Fruit fly (Drosophila melanogaster) whole organism, embryonic: Measurements from ENCODE around the gene DCTN6-p27.
A peak's percentile ranks its signal among the peaks of the same experiment; 100 is the strongest.

ENCODE experiments used
- Ada2b ChIP-seq: fragments of 200-800 bp; sonication (Bioruptor generic); IDR thresholded peaks from 2 replicates; pipeline ENCODE4 v1.3.6; 2022; ENCODE audit warnings: missing biosample characterization, missing genetic modification characterization
- Antp ChIP-seq: fragments of 200-800 bp; sonication (Bioruptor generic); optimal IDR thresholded peaks from 3 replicates; lab custom pipeline; 2016; ENCODE audit warnings: missing biosample characterization, missing genetic modification characterization
- CG12769 ChIP-seq: fragments of 200-800 bp; sonication (Bioruptor generic); optimal IDR thresholded peaks from 2 replicates; lab custom pipeline; 2019; ENCODE audit warnings: missing biosample characterization, mild to moderate bottlenecking, missing genetic modification characterization, moderate library complexity
- CG12942 ChIP-seq: fragments of 200-800 bp; sonication (Bioruptor generic); optimal IDR thresholded peaks from 3 replicates; lab custom pipeline; 2016; ENCODE audit warnings: missing biosample characterization, missing genetic modification characterization
- CG14441 ChIP-seq: fragments of 200-800 bp; sonication (Bioruptor generic); IDR thresholded peaks from 2 replicates; pipeline ENCODE4 v1.3.6; 2022; ENCODE audit warnings: missing biosample characterization, missing genetic modification characterization
- CG15601 ChIP-seq: fragments of 200-800 bp; sonication (Bioruptor generic); optimal IDR thresholded peaks from 3 replicates; lab custom pipeline; 2019; ENCODE audit warnings: missing biosample characterization, mild to moderate bottlenecking, missing genetic modification characterization, moderate library complexity
- CG16863 ChIP-seq: fragments of 200-800 bp; sonication (Bioruptor generic); optimal IDR thresholded peaks from 3 replicates; lab custom pipeline; 2016; ENCODE audit warnings: missing biosample characterization, missing genetic modification characterization
- CG17829 ChIP-seq: fragments of 200-800 bp; optimal IDR thresholded peaks from 2 replicates; lab custom pipeline; 2019; ENCODE audit warnings: missing biosample characterization, mild to moderate bottlenecking, missing genetic modification characterization, moderate library complexity
- CG31365 ChIP-seq: fragments of 200-800 bp; sonication (Bioruptor generic); optimal IDR thresholded peaks from 2 replicates; lab custom pipeline; 2018; ENCODE audit warnings: missing biosample characterization, mild to moderate bottlenecking, missing genetic modification characterization
- CG34224 ChIP-seq: fragments of 200-800 bp; sonication (Bioruptor generic); IDR thresholded peaks from 3 replicates; pipeline ENCODE4 v1.3.6; 2022; ENCODE audit warnings: missing biosample characterization, missing genetic modification characterization; ENCODE audit not compliant: partially characterized antibody
- CG4328 ChIP-seq: fragments of 200-800 bp; sonication (Bioruptor generic); optimal IDR thresholded peaks from 3 replicates; lab custom pipeline; 2017; ENCODE audit warnings: missing biosample characterization, missing genetic modification reagents, missing genetic modification characterization
- CG4820 ChIP-seq: fragments of 200-800 bp; sonication (Bioruptor generic); optimal IDR thresholded peaks from 3 replicates; lab custom pipeline; 2016; ENCODE audit warnings: missing biosample characterization, missing genetic modification characterization
- CG6272 ChIP-seq: fragments of 200-800 bp; sonication (Bioruptor generic); IDR thresholded peaks from 2 replicates; pipeline ENCODE4 v1.3.6; 2022; ENCODE audit warnings: missing biosample characterization, missing genetic modification characterization
- CG6854 ChIP-seq: fragments of 200-800 bp; sonication (Bioruptor generic); optimal IDR thresholded peaks from 3 replicates; lab custom pipeline; 2017; ENCODE audit warnings: missing biosample characterization, mild to moderate bottlenecking, missing genetic modification characterization
- CG7271 ChIP-seq: fragments of 200-800 bp; sonication (Bioruptor generic); optimal IDR thresholded peaks from 2 replicates; lab custom pipeline; 2018; ENCODE audit warnings: missing biosample characterization, mild to moderate bottlenecking, missing genetic modification characterization, moderate library complexity
- CG7987 ChIP-seq: fragments of 200-800 bp; sonication (Bioruptor generic); optimal IDR thresholded peaks from 2 replicates; lab custom pipeline; 2018; ENCODE audit warnings: missing biosample characterization, mild to moderate bottlenecking, missing genetic modification characterization, moderate library complexity
- CG9727 ChIP-seq: fragments of 200-800 bp; sonication (Bioruptor generic); optimal IDR thresholded peaks from 3 replicates; lab custom pipeline; 2017; ENCODE audit warnings: missing biosample characterization, mild to moderate bottlenecking, missing genetic modification characterization
- CG9817 ChIP-seq: fragments of 200-800 bp; sonication (Bioruptor generic); optimal IDR thresholded peaks from 2 replicates; lab custom pipeline; 2018; ENCODE audit warnings: missing biosample characterization, mild to moderate bottlenecking, missing genetic modification characterization, moderate library complexity
- Deaf1 ChIP-seq: fragments of 200-800 bp; optimal IDR thresholded peaks from 3 replicates; lab custom pipeline; 2019; ENCODE audit warnings: missing biosample characterization, mild to moderate bottlenecking, missing genetic modification characterization, moderate library complexity
- Dip3 ChIP-seq: fragments of 200-800 bp; sonication (Bioruptor generic); optimal IDR thresholded peaks from 3 replicates; lab custom pipeline; 2016; ENCODE audit warnings: missing biosample characterization, missing genetic modification characterization
- HLH54F ChIP-seq: fragments of 200-800 bp; sonication (Bioruptor generic); optimal IDR thresholded peaks from 3 replicates; lab custom pipeline; 2016; ENCODE audit warnings: missing biosample characterization, missing genetic modification characterization
- Lim3 ChIP-seq: fragments of 200-800 bp; sonication (Bioruptor generic); IDR thresholded peaks from 2 replicates; pipeline ENCODE4 v1.3.6; 2022; ENCODE audit warnings: missing biosample characterization, missing genetic modification characterization
- Opbp ChIP-seq: fragments of 200-800 bp; sonication (Bioruptor generic); IDR thresholded peaks from 3 replicates; pipeline ENCODE4 v1.3.6; 2022; ENCODE audit warnings: missing biosample characterization, missing genetic modification characterization; ENCODE audit not compliant: partially characterized antibody
- Optix ChIP-seq: fragments of 200-800 bp; sonication (Bioruptor generic); IDR thresholded peaks from 3 replicates; pipeline ENCODE4 v1.3.6; 2022; ENCODE audit warnings: missing biosample characterization, missing genetic modification characterization
- Side ChIP-seq: fragments of 200-800 bp; sonication (Bioruptor generic); optimal IDR thresholded peaks from 2 replicates; lab custom pipeline; 2016; ENCODE audit warnings: missing biosample characterization, missing genetic modification characterization
- Tbp ChIP-seq: fragments of >200 bp; optimal IDR thresholded peaks from 2 replicates; lab custom pipeline; 2018; ENCODE audit warnings: missing biosample characterization, missing genetic modification characterization
- Vsx1 ChIP-seq: fragments of 200-800 bp; sonication (Bioruptor generic); optimal IDR thresholded peaks from 2 replicates; lab custom pipeline; 2017; ENCODE audit warnings: missing biosample characterization, mild to moderate bottlenecking, missing genetic modification characterization, missing genetic modification reagents
- ab ChIP-seq: fragments of 200-800 bp; sonication (Bioruptor generic); optimal IDR thresholded peaks from 2 replicates; lab custom pipeline; 2016; ENCODE audit warnings: missing biosample characterization, missing genetic modification characterization
- abd-A ChIP-seq: fragments of 200-800 bp; sonication (Bioruptor generic); optimal IDR thresholded peaks from 3 replicates; lab custom pipeline; 2019; ENCODE audit warnings: missing biosample characterization, mild to moderate bottlenecking, missing genetic modification characterization, moderate library complexity
- ato ChIP-seq: fragments of 200-800 bp; sonication (Bioruptor generic); IDR thresholded peaks from 2 replicates; pipeline ENCODE4 v1.3.6; 2022; ENCODE audit warnings: missing biosample characterization, missing genetic modification characterization; ENCODE audit not compliant: partially characterized antibody
- cad ChIP-seq: fragments of >200 bp; optimal IDR thresholded peaks from 2 replicates; lab custom pipeline; 2017; ENCODE audit warnings: missing biosample characterization, missing genetic modification characterization
- chm ChIP-seq: fragments of 200-800 bp; sonication (Bioruptor generic); IDR thresholded peaks from 2 replicates; pipeline ENCODE4 v1.3.6; 2022; ENCODE audit warnings: missing biosample characterization, missing genetic modification characterization
- fd3F ChIP-seq: fragments of 200-800 bp; sonication (Bioruptor generic); optimal IDR thresholded peaks from 2 replicates; lab custom pipeline; 2018; ENCODE audit warnings: missing biosample characterization, mild to moderate bottlenecking, missing genetic modification characterization, moderate library complexity
- gcm ChIP-seq: fragments of 200-800 bp; sonication (Bioruptor generic); optimal IDR thresholded peaks from 2 replicates; lab custom pipeline; 2019; ENCODE audit warnings: missing biosample characterization, mild to moderate bottlenecking, missing genetic modification characterization, moderate library complexity
- gro ChIP-seq: fragments of 200-800 bp; sonication (Bioruptor generic); optimal IDR thresholded peaks from 2 replicates; lab custom pipeline; 2016; ENCODE audit warnings: missing biosample characterization, missing genetic modification characterization
- gsb-n ChIP-seq: fragments of 200-800 bp; sonication (Bioruptor generic); optimal IDR thresholded peaks from 3 replicates; lab custom pipeline; 2018; ENCODE audit warnings: missing biosample characterization, mild to moderate bottlenecking, missing genetic modification characterization
- her ChIP-seq: fragments of 200-800 bp; sonication (Bioruptor generic); optimal IDR thresholded peaks from 2 replicates; lab custom pipeline; 2016; ENCODE audit warnings: missing biosample characterization, missing genetic modification characterization
- hth ChIP-seq: fragments of >200 bp; optimal IDR thresholded peaks from 2 replicates; lab custom pipeline; 2017; ENCODE audit warnings: inconsistent platforms
- seq ChIP-seq: fragments of 200-800 bp; sonication (Bioruptor generic); IDR thresholded peaks from 2 replicates; pipeline ENCODE4 v1.3.6; 2022; ENCODE audit warnings: missing biosample characterization, missing genetic modification characterization
- slou ChIP-seq: fragments of 200-800 bp; sonication (Bioruptor generic); optimal IDR thresholded peaks from 3 replicates; lab custom pipeline; 2016; ENCODE audit warnings: missing biosample characterization, missing genetic modification characterization
- tna ChIP-seq: fragments of 200-800 bp; sonication (Bioruptor generic); IDR thresholded peaks from 2 replicates; pipeline ENCODE4 v1.3.6; 2022; ENCODE audit warnings: missing biosample characterization, missing genetic modification characterization; ENCODE audit not compliant: partially characterized antibody
- zfh1 ChIP-seq: fragments of 200-800 bp; sonication (Bioruptor generic); IDR thresholded peaks from 3 replicates; pipeline ENCODE4 v1.3.6; 2022; ENCODE audit warnings: missing biosample characterization, missing genetic modification characterization

Gene DCTN6-p27

DNA sequence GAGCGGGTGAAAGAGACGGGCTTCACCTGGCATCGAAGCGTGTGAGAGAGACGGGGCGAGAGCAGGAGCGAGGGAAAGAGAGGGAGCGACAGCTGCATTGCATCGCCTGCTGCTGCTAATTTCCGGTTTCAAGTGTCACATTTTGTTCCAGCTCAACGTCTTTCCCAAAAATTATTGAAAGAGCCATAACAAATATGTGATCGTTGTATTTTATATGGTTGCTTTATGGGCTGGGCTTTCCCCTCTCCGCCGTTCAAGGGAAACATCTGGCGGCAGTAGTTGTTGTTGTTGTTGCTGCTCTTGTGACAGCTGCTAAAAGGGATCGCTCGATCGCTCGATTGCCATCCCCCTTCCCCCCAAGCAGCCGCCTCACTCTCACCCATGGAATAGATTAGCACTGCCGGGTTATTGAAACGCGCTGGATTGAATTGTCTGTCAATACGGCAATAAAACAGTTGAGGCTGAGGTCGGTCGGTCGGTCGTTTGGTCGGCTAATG lies 22.8 kb downstream of the DCTN6-p27 start (continued):
- TF ChIP-seq CG34224 (GFP tag; lab: Robert Waterston, UW): no peak
- no peak for TF ChIP-seq chm
- no peak for TF ChIP-seq Dip3 (GFP tag; lab: Kevin White, UChicago)
- no peak for TF ChIP-seq Opbp
- no peak for TF ChIP-seq Lim3 (GFP tag; lab: Robert Waterston, UW)
- no peak for TF ChIP-seq tna (GFP tag; lab: Robert Waterston, UW)
- TF ChIP-seq her (GFP tag; lab: Kevin White, UChicago): no peak
- peak; percentile 44; the same call in 1 of the 3 replicates for TF ChIP-seq Optix (GFP tag; lab: Robert Waterston, UW)
- TF ChIP-seq CG9817: no peak
- TF ChIP-seq CG6272 (GFP tag; lab: Robert Waterston, UW): no peak
- peak; percentile 78 for TF ChIP-seq abd-A
- no peak for TF ChIP-seq CG17829 (tag; lab: Kevin White, UChicago)
- peak; percentile 2 for TF ChIP-seq gcm (GFP tag; lab: Kevin White, UChicago)
- peak; percentile 80 for TF ChIP-seq gsb-n (tag; lab: Kevin White, UChicago)
- 0 out of 2 replicates have a peak, but pooled peaks have one; percentile 11 for TF ChIP-seq CG14441 (GFP tag; lab: Robert Waterston, UW)
- peak; percentile 50 for TF ChIP-seq CG9727 (GFP tag; lab: Kevin White, UChicago)
- TF ChIP-seq CG7271 (tag; lab: Kevin White, UChicago): peak; percentile 37
- TF ChIP-seq CG12942 (GFP tag; lab: Kevin White, UChicago): no peak
- TF ChIP-seq fd3F (GFP tag; lab: Kevin White, UChicago): no peak
- no peak for TF ChIP-seq CG7987 (GFP tag; lab: Kevin White, UChicago)
- TF ChIP-seq Ada2b: no peak
- TF ChIP-seq gro (GFP tag; lab: Kevin White, UChicago): no peak
- peak; percentile 40 for TF ChIP-seq CG15601
- TF ChIP-seq CG4328: no peak
- TF ChIP-seq CG12769 (tag; lab: Kevin White, UChicago): peak; percentile 50
- TF ChIP-seq ato (GFP tag; lab: Robert Waterston, UW): no peak
- TF ChIP-seq Deaf1 (tag; lab: Kevin White, UChicago): peak; percentile 13
- TF ChIP-seq cad (GFP tag; lab: Kevin White, UChicago): peak; percentile 93
- TF ChIP-seq CG6854 (GFP tag; lab: Kevin White, UChicago): no peak
- TF ChIP-seq HLH54F (GFP tag; lab: Kevin White, UChicago): no peak
- TF ChIP-seq seq (GFP tag; lab: Robert Waterston, UW): no peak
- no peak for TF ChIP-seq Tbp (GFP tag; lab: Kevin White, UChicago)
- peak; percentile 13 for TF ChIP-seq hth (lab: Kevin White, UChicago)
- peak; percentile 18; the same call in 1 of the 3 replicates for TF ChIP-seq zfh1 (GFP tag; lab: Robert Waterston, UW)
- no peak for TF ChIP-seq CG16863
- no peak for TF ChIP-seq CG4820
- no peak for TF ChIP-seq Antp
- TF ChIP-seq Vsx1: peak; percentile 2
- no peak for TF ChIP-seq CG31365
- TF ChIP-seq ab: no peak
- no peak for TF ChIP-seq Side (GFP tag; lab: Kevin White, UChicago)
- TF ChIP-seq slou: no peak
